Worm (Caenorhabditis elegans) whole organism, L4/young adult: ENCODE data around the gene dao-2.

ENCODE experiments used
- W03F9.2 ChIP-seq: fragments of 150-350 bp; optimal IDR thresholded peaks from 2 replicates; lab custom pipeline; 2014; ENCODE audit warnings: missing biosample characterization, missing genetic modification characterization
- dao-5 ChIP-seq: sonication (generic microtip); optimal IDR thresholded peaks from 2 replicates; lab custom pipeline; 2016; ENCODE audit warnings: missing genotype, missing genetic modification characterization, moderate library complexity, missing compliant biosample characterization
- him-1 ChIP-seq: sonication (generic microtip); optimal IDR thresholded peaks from 2 replicates; lab custom pipeline; 2016; ENCODE audit warnings: missing genotype, missing genetic modification reagents, missing genetic modification characterization, missing compliant biosample characterization

ce11 chrII:4517254-4517653 lies 45.5 kb upstream of the dao-2 start:
- TF ChIP-seq him-1 (no peak), dao-5 (tag; lab: Kevin White, UChicago) (no peak), W03F9.2 (no peak)
